Worm (Caenorhabditis elegans) whole organism, L2 larva: ENCODE data around the gene lron-7.
A peak's percentile ranks its signal among the peaks of the same experiment; 100 is the strongest.

Experiments used
- C34F6.9 ChIP-seq: fragments of 150-350 bp; optimal IDR thresholded peaks from 2 replicates; lab custom pipeline; 2014; ENCODE audit warnings: missing biosample characterization, missing genetic modification characterization
- F13H6.1 ChIP-seq: sonication (generic microtip); optimal IDR thresholded peaks from 2 replicates; lab custom pipeline; 2016; ENCODE audit warnings: missing genetic modification characterization, missing compliant biosample characterization
- R02D3.7 ChIP-seq: fragments of 150-350 bp; optimal IDR thresholded peaks from 2 replicates; lab custom pipeline; 2014; ENCODE audit warnings: missing biosample characterization, missing genetic modification characterization
- Y55F3AM.14 ChIP-seq: fragments of 200-800 bp; sonication (Bioruptor generic); optimal IDR thresholded peaks from 2 replicates; lab custom pipeline; 2018; ENCODE audit warnings: mild to moderate bottlenecking, missing genetic modification characterization, missing compliant biosample characterization
- ZK546.5 ChIP-seq: sonication (generic microtip); optimal IDR thresholded peaks from 2 replicates; lab custom pipeline; 2017; ENCODE audit warnings: missing biosample characterization, missing genetic modification characterization
- alr-1 ChIP-seq: fragments of 150-350 bp; optimal IDR thresholded peaks from 2 replicates; lab custom pipeline; 2014; ENCODE audit warnings: missing biosample characterization, missing genetic modification characterization
- aly-2 ChIP-seq: fragments of 150-350 bp; optimal IDR thresholded peaks from 2 replicates; lab custom pipeline; 2014; ENCODE audit warnings: missing biosample characterization, missing genetic modification characterization
- ama-1 ChIP-seq: fragments of 150-350 bp; optimal IDR thresholded peaks from 2 replicates; lab custom pipeline; 2018; ENCODE audit warnings: inconsistent platforms
- blmp-1 ChIP-seq: sonication (generic microtip); optimal IDR thresholded peaks from 2 replicates; lab custom pipeline; 2017; ENCODE audit warnings: missing genetic modification characterization, mild to moderate bottlenecking, missing compliant biosample characterization, antibody characterized with exemption, moderate library complexity; ENCODE audit not compliant: insufficient read depth
- ceh-16 ChIP-seq: fragments of 150-350 bp; optimal IDR thresholded peaks from 2 replicates; lab custom pipeline; 2014; ENCODE audit warnings: missing biosample characterization, missing genetic modification characterization
- ceh-82 ChIP-seq: fragments of 150-350 bp; optimal IDR thresholded peaks from 2 replicates; lab custom pipeline; 2014; ENCODE audit warnings: missing biosample characterization, missing genetic modification characterization
- crh-2 ChIP-seq: sonication (generic microtip); optimal IDR thresholded peaks from 2 replicates; lab custom pipeline; 2017; ENCODE audit warnings: missing biosample characterization, missing genetic modification characterization
- dmd-4 ChIP-seq: sonication (generic microtip); optimal IDR thresholded peaks from 2 replicates; lab custom pipeline; 2017; ENCODE audit warnings: missing biosample characterization, missing genetic modification characterization
- elt-1 ChIP-seq: fragments of 150-350 bp; optimal IDR thresholded peaks from 2 replicates; lab custom pipeline; 2014; ENCODE audit warnings: missing biosample characterization, missing genetic modification characterization
- fos-1 ChIP-seq: fragments of 150-350 bp; optimal IDR thresholded peaks from 2 replicates; lab custom pipeline; 2014; ENCODE audit warnings: missing biosample characterization, missing genetic modification characterization
- gmeb-1 ChIP-seq: fragments of 150-350 bp; optimal IDR thresholded peaks from 2 replicates; lab custom pipeline; 2014; ENCODE audit warnings: missing biosample characterization, missing genetic modification characterization
- lin-11 ChIP-seq: fragments of 150-350 bp; sonication (generic microtip); optimal IDR thresholded peaks from 2 replicates; lab custom pipeline; 2014; ENCODE audit warnings: missing biosample characterization, missing genetic modification characterization, inconsistent platforms, mixed read lengths
- lin-13 ChIP-seq: fragments of 150-350 bp; optimal IDR thresholded peaks from 2 replicates; lab custom pipeline; 2014; ENCODE audit warnings: missing biosample characterization, missing genetic modification reagents, missing genetic modification characterization
- lin-39 ChIP-seq: fragments of 150-350 bp; optimal IDR thresholded peaks from 2 replicates; lab custom pipeline; 2014; ENCODE audit warnings: missing biosample characterization, missing genetic modification reagents, missing genetic modification characterization
- lsy-2 ChIP-seq, 2 experiments: fragments of 150-350 bp in 1 of 2; sonication (generic microtip) in 1 of 2; optimal IDR thresholded peaks; 2 replicates each; lab custom pipeline; 2014 to 2017; ENCODE audit warnings: missing biosample characterization in 2 of 2, missing genetic modification characterization in 2 of 2
- mab-5 ChIP-seq: fragments of 150-350 bp; optimal IDR thresholded peaks from 2 replicates; lab custom pipeline; 2014; ENCODE audit warnings: missing biosample characterization, missing genetic modification characterization
- mbf-1 ChIP-seq: sonication (generic microtip); optimal IDR thresholded peaks from 2 replicates; lab custom pipeline; 2017; ENCODE audit warnings: missing biosample characterization, missing genetic modification characterization
- mdl-1 ChIP-seq, 2 experiments: fragments of 150-350 bp in 1 of 2; sonication (generic microtip) in 1 of 2; optimal IDR thresholded peaks; 2 replicates each; lab custom pipeline; 2017; ENCODE audit warnings: missing biosample characterization in 2 of 2, missing genetic modification characterization in 2 of 2
- nhr-10 ChIP-seq: sonication (generic microtip); optimal IDR thresholded peaks from 2 replicates; lab custom pipeline; 2017; ENCODE audit warnings: missing biosample characterization, missing genetic modification characterization
- nhr-11 ChIP-seq: fragments of 150-350 bp; optimal IDR thresholded peaks from 2 replicates; lab custom pipeline; 2014; ENCODE audit warnings: missing biosample characterization, missing genetic modification characterization
- nhr-129 ChIP-seq: fragments of 150-350 bp; optimal IDR thresholded peaks from 2 replicates; lab custom pipeline; 2014; ENCODE audit warnings: missing biosample characterization, missing genetic modification characterization
- nhr-21 ChIP-seq: fragments of 150-350 bp; optimal IDR thresholded peaks from 2 replicates; lab custom pipeline; 2014; ENCODE audit warnings: missing biosample characterization, missing genetic modification characterization
- nhr-237 ChIP-seq: fragments of 150-350 bp; optimal IDR thresholded peaks from 2 replicates; lab custom pipeline; 2014; ENCODE audit warnings: missing biosample characterization, missing genetic modification characterization
- nhr-25 ChIP-seq: fragments of 150-350 bp; sonication (generic microtip); optimal IDR thresholded peaks from 3 replicates; lab custom pipeline; 2014; ENCODE audit warnings: missing biosample characterization, missing genetic modification characterization
- nhr-6 ChIP-seq: fragments of 150-350 bp; optimal IDR thresholded peaks from 2 replicates; lab custom pipeline; 2014; ENCODE audit warnings: missing biosample characterization, missing genetic modification characterization
- nhr-77 ChIP-seq: fragments of 150-350 bp; optimal IDR thresholded peaks from 2 replicates; lab custom pipeline; 2014; ENCODE audit warnings: missing biosample characterization, missing genetic modification characterization
- peb-1 ChIP-seq: fragments of 150-350 bp; optimal IDR thresholded peaks from 2 replicates; lab custom pipeline; 2014; ENCODE audit warnings: missing biosample characterization, missing genetic modification characterization
- skn-1 ChIP-seq: sonication (generic microtip); optimal IDR thresholded peaks from 2 replicates; lab custom pipeline; 2017; ENCODE audit warnings: missing biosample characterization, missing genetic modification characterization
- sma-3 ChIP-seq: sonication (generic microtip); optimal IDR thresholded peaks from 2 replicates; lab custom pipeline; 2016; ENCODE audit warnings: missing genetic modification reagents, missing genetic modification characterization, missing compliant biosample characterization
- sma-9 ChIP-seq, 2 experiments: fragments of 150-350 bp in 1 of 2; sonication (generic microtip) in 1 of 2; optimal IDR thresholded peaks; 2 replicates each; lab custom pipeline; 2014 to 2016; ENCODE audit warnings: missing genetic modification characterization in 2 of 2, mild to moderate bottlenecking in 1 of 2, missing biosample characterization in 1 of 2, missing compliant biosample characterization in 1 of 2, missing genetic modification reagents in 1 of 2, moderate library complexity in 1 of 2
- unc-55 ChIP-seq: fragments of 150-350 bp; sonication (generic microtip); optimal IDR thresholded peaks from 3 replicates; lab custom pipeline; 2014; ENCODE audit warnings: missing biosample characterization, missing genetic modification reagents, missing genetic modification characterization
- unc-62 ChIP-seq: fragments of 150-350 bp; optimal IDR thresholded peaks from 2 replicates; lab custom pipeline; 2014; ENCODE audit warnings: missing biosample characterization, missing genetic modification reagents, missing genetic modification characterization
- zag-1 ChIP-seq: fragments of 150-350 bp; optimal IDR thresholded peaks from 2 replicates; lab custom pipeline; 2014; ENCODE audit warnings: missing biosample characterization, missing genetic modification characterization
- ztf-11 ChIP-seq: sonication (generic microtip); optimal IDR thresholded peaks from 2 replicates; lab custom pipeline; 2017; ENCODE audit warnings: missing biosample characterization, missing genetic modification characterization

lron-7 gene

ce11 chrX:7334302-7334724 lies 42.4 kb downstream of the lron-7 start, which contains the start of gene epg-7 (continued):
- peak; percentile 76 for TF ChIP-seq ceh-16 (tag; lab: Kevin White, UChicago)
- TF ChIP-seq ama-1 (lab: Kevin White, UChicago): peak; percentile 77
- no peak for TF ChIP-seq nhr-11 (tag; lab: Kevin White, UChicago)
- no peak for TF ChIP-seq elt-1 (tag; lab: Kevin White, UChicago)
- TF ChIP-seq nhr-21 (tag; lab: Kevin White, UChicago): peak; percentile 92
- no peak for TF ChIP-seq peb-1 (tag; lab: Kevin White, UChicago)
- TF ChIP-seq fos-1 (tag; lab: Kevin White, UChicago): peak; percentile 96
- peak; percentile 93 for TF ChIP-seq lin-13 (GFP tag; lab: Kevin White, UChicago)
- TF ChIP-seq nhr-10 (tag; lab: Kevin White, UChicago): peak; percentile 71
- peak; percentile 87 for TF ChIP-seq nhr-6 (tag; lab: Kevin White, UChicago)
- no peak for TF ChIP-seq ztf-11
- TF ChIP-seq crh-2 (tag; lab: Kevin White, UChicago): peak; percentile 97
- TF ChIP-seq blmp-1 (tag; lab: Kevin White, UChicago): peak; percentile 58
- peak; percentile 43 for TF ChIP-seq dmd-4 (tag; lab: Kevin White, UChicago)
- no peak for TF ChIP-seq R02D3.7 (tag; lab: Kevin White, UChicago)
- TF ChIP-seq sma-3 (GFP tag; lab: Kevin White, UChicago): peak; percentile 94
- peak; percentile 67 for TF ChIP-seq nhr-77 (tag; lab: Kevin White, UChicago)
- peak; percentile 93 for TF ChIP-seq mab-5 (tag; lab: Kevin White, UChicago)
- peak; percentile 77 for TF ChIP-seq skn-1 (tag; lab: Kevin White, UChicago)
- TF ChIP-seq nhr-25: peak; percentile 96
- TF ChIP-seq, all 48 proteins: peak for 33

ce11 chrX:7340394-7340793 lies 48.5 kb downstream of the lron-7 start:
- TF ChIP-seq lin-11 (peak; percentile 22), blmp-1 (tag; lab: Kevin White, UChicago) (peak; percentile 10), ZK546.5 (no peak), nhr-129 (tag; lab: Kevin White, UChicago) (peak; percentile 0), mab-5 (tag; lab: Kevin White, UChicago) (no peak), nhr-25 (peak; percentile 6), lsy-2 (tag; optimal IDR thresholded peaks at IDR 0.05; lab: Kevin White, UChicago) (peak in 1 of 2 experiments; percentile 5), unc-55 (GFP tag; lab: Kevin White, UChicago) (peak; percentile 31)

ce11 chrX:7340915-7341559 lies 49.1 kb downstream of the lron-7 start, which contains the start of gene C07D8.6:
Gene C07D8.6 (plus strand): TSS chrX:7341509.
- no peak for TF ChIP-seq alr-1 (tag; lab: Kevin White, UChicago)
- TF ChIP-seq skn-1 (tag; lab: Kevin White, UChicago): peak; percentile 88
- no peak for TF ChIP-seq mbf-1 (tag; lab: Kevin White, UChicago)
- no peak for TF ChIP-seq Y55F3AM.14 (GFP tag; lab: Kevin White, UChicago)
- peak; percentile 37 for TF ChIP-seq sma-3 (GFP tag; lab: Kevin White, UChicago)
- no peak for TF ChIP-seq unc-55 (GFP tag; lab: Kevin White, UChicago)
- peak in 1 of 2 experiments; percentile 9 for TF ChIP-seq mdl-1 (tag; optimal IDR thresholded peaks at IDR 0.05; lab: Kevin White, UChicago)
- TF ChIP-seq F13H6.1: peak; percentile 44
- TF ChIP-seq C34F6.9 (tag; lab: Kevin White, UChicago): no peak
- TF ChIP-seq nhr-6 (tag; lab: Kevin White, UChicago): no peak
- TF ChIP-seq aly-2 (tag; lab: Kevin White, UChicago): no peak
- TF ChIP-seq sma-9 (GFP tag; optimal IDR thresholded peaks at IDR 0.05; lab: Kevin White, UChicago): peak; percentile 79
- no peak for TF ChIP-seq sma-9 (tag; optimal IDR thresholded peaks at IDR 0.05; lab: Kevin White, UChicago)
- peak in 1 of 2 experiments; percentile 25 for TF ChIP-seq lsy-2 (tag; optimal IDR thresholded peaks at IDR 0.05; lab: Kevin White, UChicago)
- no peak for TF ChIP-seq dmd-4 (tag; lab: Kevin White, UChicago)
- no peak for TF ChIP-seq lin-39 (tag; lab: Kevin White, UChicago)
- peak; percentile 78 for TF ChIP-seq crh-2 (tag; lab: Kevin White, UChicago)
- TF ChIP-seq gmeb-1 (tag; lab: Kevin White, UChicago): peak; percentile 40
- TF ChIP-seq unc-62 (GFP tag; lab: Kevin White, UChicago): no peak
- no peak for TF ChIP-seq nhr-10 (tag; lab: Kevin White, UChicago)
- no peak for TF ChIP-seq ceh-82 (tag; lab: Kevin White, UChicago)
- TF ChIP-seq ceh-16 (tag; lab: Kevin White, UChicago): no peak
- peak; percentile 57 for TF ChIP-seq nhr-129 (tag; lab: Kevin White, UChicago)
- no peak for TF ChIP-seq nhr-237 (tag; lab: Kevin White, UChicago)
- no peak for TF ChIP-seq zag-1 (tag; lab: Kevin White, UChicago)
- TF ChIP-seq nhr-77 (tag; lab: Kevin White, UChicago): no peak
- peak; percentile 96 for TF ChIP-seq fos-1 (tag; lab: Kevin White, UChicago)
- TF ChIP-seq blmp-1 (tag; lab: Kevin White, UChicago): no peak
